Worm (Caenorhabditis elegans) whole organism, L3 larva: ENCODE results near the gene ten-1.

Experiments
- ama-1 ChIP-seq: fragments of 150-350 bp; optimal IDR thresholded peaks from 2 replicates; lab custom pipeline; 2018
- lin-39 ChIP-seq: fragments of 150-350 bp; optimal IDR thresholded peaks from 2 replicates; lab custom pipeline; 2018; ENCODE audit warnings: missing biosample characterization, missing genetic modification reagents, missing genetic modification characterization
- pqm-1 ChIP-seq: fragments of 150-350 bp; optimal IDR thresholded peaks from 2 replicates; lab custom pipeline; 2017; ENCODE audit warnings: missing biosample characterization, missing genetic modification characterization, inconsistent platforms
- zag-1 ChIP-seq: fragments of 150-350 bp; optimal IDR thresholded peaks from 2 replicates; lab custom pipeline; 2014; ENCODE audit warnings: missing biosample characterization, missing genetic modification characterization

ce11 chrIII:6839091-6839490 lies 18.4 kb downstream of the ten-1 start:
- TF ChIP-seq pqm-1 (tag; lab: Kevin White, UChicago), result no peak
- no peak for TF ChIP-seq ama-1 (lab: Kevin White, UChicago)
- TF ChIP-seq zag-1 (tag; lab: Kevin White, UChicago), result no peak
- no peak for TF ChIP-seq lin-39 (tag; lab: Kevin White, UChicago)
